Worm (Caenorhabditis elegans) whole organism, late embryonic: ENCODE data around the gene srz-97.

Experiments
- C38D4.7 ChIP-seq: fragments of 200-800 bp; sonication (Bioruptor generic); optimal IDR thresholded peaks from 2 replicates; lab custom pipeline; 2018; ENCODE audit warnings: mild to moderate bottlenecking, missing genetic modification characterization, moderate library complexity, missing compliant biosample characterization
- F13H6.1 ChIP-seq: sonication (generic microtip); optimal IDR thresholded peaks from 2 replicates; lab custom pipeline; 2016; ENCODE audit warnings: missing genetic modification characterization, missing compliant biosample characterization
- T23F11.4 ChIP-seq: fragments of 200-800 bp; sonication (Bioruptor generic); optimal IDR thresholded peaks from 2 replicates; lab custom pipeline; 2018; ENCODE audit warnings: mild to moderate bottlenecking, missing genetic modification characterization, missing compliant biosample characterization
- Y22D7AL.16 ChIP-seq: sonication (generic microtip); optimal IDR thresholded peaks from 2 replicates; lab custom pipeline; 2016; ENCODE audit warnings: missing genetic modification characterization, missing compliant biosample characterization
- ceh-14 ChIP-seq: sonication (generic microtip); optimal IDR thresholded peaks from 2 replicates; lab custom pipeline; 2016; ENCODE audit warnings: missing genotype, missing genetic modification characterization, missing compliant biosample characterization
- ceh-18 ChIP-seq: sonication (generic microtip); optimal IDR thresholded peaks from 2 replicates; lab custom pipeline; 2016; ENCODE audit warnings: missing genetic modification characterization, missing compliant biosample characterization
- ceh-19 ChIP-seq: fragments of 200-800 bp; sonication (Bioruptor generic); optimal IDR thresholded peaks from 2 replicates; lab custom pipeline; 2018; ENCODE audit warnings: mild to moderate bottlenecking, missing genetic modification characterization, missing compliant biosample characterization
- ceh-2 ChIP-seq: sonication (generic microtip); optimal IDR thresholded peaks from 2 replicates; lab custom pipeline; 2016; ENCODE audit warnings: missing genotype, missing genetic modification characterization, missing compliant biosample characterization
- ceh-22 ChIP-seq: sonication (generic microtip); optimal IDR thresholded peaks from 2 replicates; lab custom pipeline; 2017; ENCODE audit warnings: missing biosample characterization, missing genetic modification characterization
- ceh-24 ChIP-seq: sonication (generic microtip); optimal IDR thresholded peaks from 2 replicates; lab custom pipeline; 2016; ENCODE audit warnings: mild to moderate bottlenecking, missing genetic modification characterization, missing compliant biosample characterization
- ceh-30 ChIP-seq: fragments of 150-350 bp; optimal IDR thresholded peaks from 2 replicates; lab custom pipeline; 2014; ENCODE audit warnings: missing biosample characterization, missing genetic modification characterization
- ceh-45 ChIP-seq: fragments of 200-800 bp; sonication (Bioruptor generic); IDR thresholded peaks from 2 replicates; pipeline ENCODE4 v1.3.6; 2022; ENCODE audit warnings: missing genetic modification reagents, missing genetic modification characterization, missing compliant biosample characterization
- ceh-48 ChIP-seq: sonication (generic microtip); optimal IDR thresholded peaks from 2 replicates; lab custom pipeline; 2016; ENCODE audit warnings: missing genetic modification characterization, inconsistent platforms, missing compliant biosample characterization
- ceh-6 ChIP-seq: fragments of 200-800 bp; sonication (Bioruptor generic); optimal IDR thresholded peaks from 2 replicates; lab custom pipeline; 2018; ENCODE audit warnings: mild to moderate bottlenecking, missing genetic modification characterization, missing compliant biosample characterization
- dve-1 ChIP-seq: sonication (generic microtip); optimal IDR thresholded peaks from 2 replicates; lab custom pipeline; 2017; ENCODE audit warnings: antibody characterized with exemption, mild to moderate bottlenecking, missing genetic modification characterization, missing compliant biosample characterization
- elt-2 ChIP-seq: sonication (generic microtip); optimal IDR thresholded peaks from 2 replicates; lab custom pipeline; 2016; ENCODE audit warnings: missing genetic modification reagents, missing genetic modification characterization, missing compliant biosample characterization
- ets-4 ChIP-seq: sonication (generic microtip); optimal IDR thresholded peaks from 2 replicates; lab custom pipeline; 2016; ENCODE audit warnings: missing genetic modification characterization, missing compliant biosample characterization
- fkh-6 ChIP-seq: sonication (generic microtip); optimal IDR thresholded peaks from 2 replicates; lab custom pipeline; 2016; ENCODE audit warnings: missing genetic modification characterization, missing compliant biosample characterization
- hlh-13 ChIP-seq: fragments of 200-800 bp; sonication (Bioruptor generic); optimal IDR thresholded peaks from 2 replicates; lab custom pipeline; 2018; ENCODE audit warnings: mild to moderate bottlenecking, missing genetic modification characterization, missing compliant biosample characterization
- hlh-30 ChIP-seq: sonication (generic microtip); optimal IDR thresholded peaks from 2 replicates; lab custom pipeline; 2017; ENCODE audit warnings: antibody characterized with exemption, missing genetic modification characterization, missing compliant biosample characterization; ENCODE audit not compliant: insufficient read depth
- lin-11 ChIP-seq: fragments of 200-800 bp; sonication (Bioruptor generic); optimal IDR thresholded peaks from 2 replicates; lab custom pipeline; 2018; ENCODE audit warnings: mild to moderate bottlenecking, missing genetic modification characterization, missing compliant biosample characterization
- mec-3 ChIP-seq: sonication (generic microtip); optimal IDR thresholded peaks from 2 replicates; lab custom pipeline; 2016; ENCODE audit warnings: borderline replicate concordance, missing genetic modification characterization, missing compliant biosample characterization
- nfya-1 ChIP-seq: sonication (generic microtip); optimal IDR thresholded peaks from 2 replicates; lab custom pipeline; 2017; ENCODE audit warnings: missing genetic modification characterization, mild to moderate bottlenecking, missing compliant biosample characterization, antibody characterized with exemption, moderate library complexity
- nhr-11 ChIP-seq: fragments of 150-350 bp; optimal IDR thresholded peaks from 2 replicates; lab custom pipeline; 2014; ENCODE audit warnings: missing biosample characterization, missing genetic modification characterization
- npax-4 ChIP-seq: sonication (generic microtip); optimal IDR thresholded peaks from 2 replicates; lab custom pipeline; 2016; ENCODE audit warnings: missing genetic modification characterization, missing compliant biosample characterization
- odd-2 ChIP-seq: sonication (generic microtip); optimal IDR thresholded peaks from 2 replicates; lab custom pipeline; 2017; ENCODE audit warnings: antibody characterized with exemption, mild to moderate bottlenecking, missing genetic modification characterization, missing compliant biosample characterization
- pat-9 ChIP-seq: fragments of 200-800 bp; sonication (Bioruptor generic); optimal IDR thresholded peaks from 2 replicates; lab custom pipeline; 2018; ENCODE audit warnings: mild to moderate bottlenecking, missing genetic modification characterization, moderate library complexity, missing compliant biosample characterization
- pax-1 ChIP-seq: fragments of 150-350 bp; optimal IDR thresholded peaks from 2 replicates; lab custom pipeline; 2014; ENCODE audit warnings: missing biosample characterization, missing genetic modification characterization
- pha-2 ChIP-seq: sonication (generic microtip); optimal IDR thresholded peaks from 2 replicates; lab custom pipeline; 2017; ENCODE audit warnings: mild to moderate bottlenecking, missing genetic modification characterization, missing compliant biosample characterization
- pha-4 ChIP-seq: fragments of 150-350 bp; optimal IDR thresholded peaks from 2 replicates; lab custom pipeline; 2018; ENCODE audit warnings: missing biosample characterization, missing genetic modification reagents, missing genetic modification characterization
- ref-2 ChIP-seq: sonication (generic microtip); optimal IDR thresholded peaks from 2 replicates; lab custom pipeline; 2016; ENCODE audit warnings: missing genetic modification characterization, missing compliant biosample characterization
- rnt-1 ChIP-seq: sonication (generic microtip); optimal IDR thresholded peaks from 2 replicates; lab custom pipeline; 2016; ENCODE audit warnings: missing genetic modification characterization, missing compliant biosample characterization
- sdc-2 ChIP-seq: sonication (generic microtip); optimal IDR thresholded peaks from 2 replicates; lab custom pipeline; 2016; ENCODE audit warnings: missing genotype, missing genetic modification characterization, missing compliant biosample characterization
- syd-9 ChIP-seq: sonication (generic microtip); optimal IDR thresholded peaks from 2 replicates; lab custom pipeline; 2016; ENCODE audit warnings: mild to moderate bottlenecking, missing genetic modification characterization, moderate library complexity, missing compliant biosample characterization
- tbx-2 ChIP-seq: sonication (generic microtip); optimal IDR thresholded peaks from 2 replicates; lab custom pipeline; 2016; ENCODE audit warnings: missing genetic modification characterization, missing compliant biosample characterization
- ttx-3 ChIP-seq: sonication (generic microtip); optimal IDR thresholded peaks from 2 replicates; lab custom pipeline; 2016; ENCODE audit warnings: missing genetic modification reagents, missing genetic modification characterization, missing compliant biosample characterization
- unc-3 ChIP-seq, 2 experiments: fragments of 200-800 bp in 1 of 2; sonication (Bioruptor generic) in 1 of 2; sonication (generic microtip) in 1 of 2; conservative IDR thresholded peaks in 1 of 2; optimal IDR thresholded peaks in 1 of 2; 2 replicates each; pipeline versions ENCODE4 v1.3.6 to Lab custom; 2016 to 2022; ENCODE audit warnings: missing compliant biosample characterization in 2 of 2, missing genetic modification characterization in 2 of 2, missing genetic modification reagents in 1 of 2
- unc-86 ChIP-seq: sonication (generic microtip); optimal IDR thresholded peaks from 2 replicates; lab custom pipeline; 2016; ENCODE audit warnings: missing genetic modification characterization, missing compliant biosample characterization

Gene srz-97

ce11 chrV:14484582-14484981 lies 16.5 kb upstream of the srz-97 start, which contains the start of gene R02D5.4:
Gene R02D5.4 (minus strand): TSS chrV:14484682.
- no peak for TF ChIP-seq rnt-1 (tag; lab: Kevin White, UChicago)
- no peak for TF ChIP-seq tbx-2 (tag; lab: Kevin White, UChicago)
- TF ChIP-seq ceh-19, result no peak
- TF ChIP-seq ceh-2 (tag; lab: Kevin White, UChicago), result no peak
- TF ChIP-seq ceh-30 (tag; lab: Kevin White, UChicago), result no peak
- TF ChIP-seq elt-2, result no peak
- no peak for TF ChIP-seq pha-4
- TF ChIP-seq ceh-14 (tag; lab: Kevin White, UChicago), result no peak
- TF ChIP-seq npax-4 (tag; lab: Kevin White, UChicago), result no peak
- TF ChIP-seq hlh-13 (GFP tag; lab: Kevin White, UChicago), result no peak

- no peak for TF ChIP-seq C38D4.7 (GFP tag; lab: Kevin White, UChicago)
- TF ChIP-seq elt-2, result no peak
- TF ChIP-seq nhr-11, result no peak
- TF ChIP-seq pax-1 (tag; lab: Kevin White, UChicago), result no peak
- TF ChIP-seq ceh-48 (tag; lab: Kevin White, UChicago), result no peak
- TF ChIP-seq hlh-30 (tag; lab: Kevin White, UChicago), result no peak
- no peak for TF ChIP-seq F13H6.1 (tag; lab: Kevin White, UChicago)
- TF ChIP-seq unc-86, result no peak
These were observed 14.7 kb upstream of the srz-97 start, which contains the start of gene R02D5.3 for ce11 chrV:14482728-14483210. Gene R02D5.3 (plus strand): TSS chrV:14483160.

ce11 chrV:14481987-14482386 lies 13.9 kb upstream of the srz-97 start, which contains the start of gene R02D5.10:
Gene R02D5.10 (plus strand): TSS chrV:14482287.
- no peak for TF ChIP-seq lin-11 (tag; lab: Kevin White, UChicago)
- no peak for TF ChIP-seq ceh-45
- TF ChIP-seq ref-2 (tag; lab: Kevin White, UChicago), result no peak
- TF ChIP-seq ceh-18 (tag; lab: Kevin White, UChicago), result no peak
- TF ChIP-seq ceh-14 (tag; lab: Kevin White, UChicago), result no peak
- TF ChIP-seq ceh-48 (tag; lab: Kevin White, UChicago), result no peak
- no peak for TF ChIP-seq nfya-1 (tag; lab: Kevin White, UChicago)
- TF ChIP-seq hlh-30 (tag; lab: Kevin White, UChicago), result no peak
- no peak for TF ChIP-seq pat-9 (tag; lab: Kevin White, UChicago)
- no peak for TF ChIP-seq fkh-6 (tag; lab: Kevin White, UChicago)
- no peak for TF ChIP-seq dve-1 (tag; lab: Kevin White, UChicago)
- no peak for TF ChIP-seq pha-2 (tag; lab: Kevin White, UChicago)
- no peak for TF ChIP-seq ceh-6 (GFP tag; lab: Kevin White, UChicago)
- TF ChIP-seq ceh-22, result no peak
- TF ChIP-seq sdc-2 (tag; lab: Kevin White, UChicago), result no peak
- no peak for TF ChIP-seq T23F11.4 (GFP tag; lab: Kevin White, UChicago)
- TF ChIP-seq odd-2 (tag; lab: Kevin White, UChicago), result no peak
- no peak for TF ChIP-seq nhr-11
- no peak for TF ChIP-seq C38D4.7 (GFP tag; lab: Kevin White, UChicago)

- TF ChIP-seq rnt-1 (tag; lab: Kevin White, UChicago), result no peak
- no peak for TF ChIP-seq nhr-11
- no peak for TF ChIP-seq pax-1 (tag; lab: Kevin White, UChicago)
- TF ChIP-seq unc-86, result no peak
- TF ChIP-seq mec-3 (tag; lab: Kevin White, UChicago), result no peak
- no peak for TF ChIP-seq ttx-3 (tag; lab: Kevin White, UChicago)
- TF ChIP-seq unc-3 (GFP tag; conservative IDR thresholded peaks at IDR 0.05; lab: Robert Waterston, UW), result no peak
- no peak for TF ChIP-seq unc-3 (tag; optimal IDR thresholded peaks at IDR 0.05; lab: Kevin White, UChicago)
- TF ChIP-seq hlh-30 (tag; lab: Kevin White, UChicago), result no peak
- no peak for TF ChIP-seq tbx-2 (tag; lab: Kevin White, UChicago)
- no peak for TF ChIP-seq nfya-1 (tag; lab: Kevin White, UChicago)
- TF ChIP-seq Y22D7AL.16, result no peak
- no peak for TF ChIP-seq syd-9 (tag; lab: Kevin White, UChicago)
- TF ChIP-seq ets-4 (tag; lab: Kevin White, UChicago), result no peak
- no peak for TF ChIP-seq ceh-18 (tag; lab: Kevin White, UChicago)
- TF ChIP-seq pha-4, result no peak
- no peak for TF ChIP-seq hlh-13 (GFP tag; lab: Kevin White, UChicago)
- TF ChIP-seq C38D4.7 (GFP tag; lab: Kevin White, UChicago), result no peak
- no peak for TF ChIP-seq ceh-24 (tag; lab: Kevin White, UChicago)
These were observed 13.4 kb upstream of the srz-97 start, which contains the start of gene R02D5.7 for ce11 chrV:14481401-14481800. Gene R02D5.7 (minus strand): TSS chrV:14481501.
